Fruit fly (Drosophila melanogaster) whole organism, embryonic: ENCODE results near the gene Ttc26.

ENCODE experiments used
- BtbVII ChIP-seq: fragments of 200-800 bp; sonication (Bioruptor generic); optimal IDR thresholded peaks from 3 replicates; lab custom pipeline; 2017; ENCODE audit warnings: missing biosample characterization, mild to moderate bottlenecking, missing genetic modification characterization
- CG10321 ChIP-seq: fragments of 200-800 bp; sonication (Bioruptor generic); IDR thresholded peaks from 2 replicates; pipeline ENCODE4 v1.3.6; 2022; ENCODE audit warnings: missing biosample characterization, missing genetic modification characterization
- CG10462 ChIP-seq: fragments of 200-800 bp; sonication (Bioruptor generic); optimal IDR thresholded peaks from 2 replicates; lab custom pipeline; 2016; ENCODE audit warnings: missing biosample characterization, missing genetic modification characterization
- CG11456 ChIP-seq: fragments of 200-800 bp; sonication (Bioruptor generic); IDR thresholded peaks from 3 replicates; pipeline ENCODE4 v1.3.6; 2022; ENCODE audit warnings: missing biosample characterization, missing genetic modification characterization
- CG12299 ChIP-seq: fragments of 200-800 bp; sonication (Bioruptor generic); optimal IDR thresholded peaks from 2 replicates; lab custom pipeline; 2018; ENCODE audit warnings: missing biosample characterization, mild to moderate bottlenecking, missing genetic modification characterization
- CG13624 ChIP-seq: fragments of 200-800 bp; sonication (Bioruptor generic); optimal IDR thresholded peaks from 2 replicates; lab custom pipeline; 2016; ENCODE audit warnings: missing biosample characterization, missing genetic modification characterization
- CG15073 ChIP-seq: fragments of 200-800 bp; sonication (Bioruptor generic); optimal IDR thresholded peaks from 2 replicates; lab custom pipeline; 2016; ENCODE audit warnings: missing biosample characterization, missing genetic modification characterization
- CG15479 ChIP-seq: fragments of 200-800 bp; sonication (Bioruptor generic); optimal IDR thresholded peaks from 3 replicates; lab custom pipeline; 2019; ENCODE audit warnings: missing biosample characterization, mild to moderate bottlenecking, missing genetic modification characterization, moderate library complexity
- CG16779 ChIP-seq: fragments of 200-800 bp; sonication (Bioruptor generic); IDR thresholded peaks from 2 replicates; pipeline ENCODE4 v1.3.6; 2022; ENCODE audit warnings: missing biosample characterization, missing genetic modification characterization
- CG17612 ChIP-seq: fragments of 200-800 bp; sonication (Bioruptor generic); IDR thresholded peaks from 2 replicates; pipeline ENCODE4 v1.3.6; 2022; ENCODE audit warnings: missing biosample characterization, missing genetic modification characterization
- CG17802 ChIP-seq: fragments of 200-800 bp; sonication (Bioruptor generic); optimal IDR thresholded peaks from 2 replicates; lab custom pipeline; 2018; ENCODE audit warnings: missing biosample characterization, mild to moderate bottlenecking, missing genetic modification characterization, moderate library complexity
- CG31388 ChIP-seq: fragments of 200-800 bp; sonication (Bioruptor generic); optimal IDR thresholded peaks from 2 replicates; lab custom pipeline; 2016; ENCODE audit warnings: missing biosample characterization, missing genetic modification characterization
- CG3281 ChIP-seq: fragments of 200-800 bp; sonication (Bioruptor generic); optimal IDR thresholded peaks from 3 replicates; lab custom pipeline; 2017; ENCODE audit warnings: missing biosample characterization, mild to moderate bottlenecking, missing genetic modification characterization
- CG3847 ChIP-seq: fragments of 200-800 bp; sonication (Bioruptor generic); IDR thresholded peaks from 2 replicates; pipeline ENCODE4 v1.3.6; 2022; ENCODE audit warnings: missing biosample characterization, missing genetic modification characterization
- CG43689 ChIP-seq: fragments of 200-800 bp; sonication (Bioruptor generic); IDR thresholded peaks from 2 replicates; pipeline ENCODE4 v1.3.6; 2022; ENCODE audit warnings: missing biosample characterization, missing genetic modification characterization
- CG4820 ChIP-seq: fragments of 200-800 bp; sonication (Bioruptor generic); optimal IDR thresholded peaks from 3 replicates; lab custom pipeline; 2016; ENCODE audit warnings: missing biosample characterization, missing genetic modification characterization
- CG5245 ChIP-seq: fragments of 200-800 bp; sonication (Bioruptor generic); optimal IDR thresholded peaks from 3 replicates; lab custom pipeline; 2016; ENCODE audit warnings: missing biosample characterization, missing genetic modification characterization
- CG6175 ChIP-seq: fragments of 200-800 bp; sonication (Bioruptor generic); IDR thresholded peaks from 3 replicates; pipeline ENCODE4 v1.3.6; 2022; ENCODE audit warnings: missing biosample characterization, missing genetic modification characterization
- CG7786 ChIP-seq: fragments of 200-800 bp; sonication (Bioruptor generic); optimal IDR thresholded peaks from 2 replicates; lab custom pipeline; 2016; ENCODE audit warnings: missing biosample characterization, missing genetic modification characterization
- CG8089 ChIP-seq: fragments of 200-800 bp; sonication (Bioruptor generic); optimal IDR thresholded peaks from 3 replicates; lab custom pipeline; 2016; ENCODE audit warnings: missing biosample characterization, missing genetic modification characterization
- CG8924 ChIP-seq: fragments of 200-800 bp; optimal IDR thresholded peaks from 3 replicates; lab custom pipeline; 2019; ENCODE audit warnings: missing biosample characterization, mild to moderate bottlenecking, missing genetic modification characterization, moderate library complexity
- CG9437 ChIP-seq: fragments of 200-800 bp; sonication (Bioruptor generic); optimal IDR thresholded peaks from 2 replicates; lab custom pipeline; 2018; ENCODE audit warnings: missing biosample characterization, mild to moderate bottlenecking, missing genetic modification characterization
- D19B ChIP-seq: fragments of 200-800 bp; sonication (Bioruptor generic); optimal IDR thresholded peaks from 2 replicates; lab custom pipeline; 2017; ENCODE audit warnings: missing biosample characterization, mild to moderate bottlenecking, missing genetic modification characterization
- Dip2 ChIP-seq: fragments of 200-800 bp; sonication (Bioruptor generic); IDR thresholded peaks from 2 replicates; pipeline ENCODE4 v1.3.6; 2022; ENCODE audit warnings: missing biosample characterization, missing genetic modification characterization
- Doc2 ChIP-seq: fragments of 200-800 bp; sonication (Bioruptor generic); IDR thresholded peaks from 2 replicates; pipeline ENCODE4 v1.3.6; 2022; ENCODE audit warnings: missing biosample characterization, missing genetic modification characterization
- Ets65A ChIP-seq: fragments of 200-800 bp; sonication (Bioruptor generic); peaks from one replicate; lab custom pipeline; 2016; ENCODE audit warnings: missing biosample characterization, missing genetic modification characterization
- Hand ChIP-seq: fragments of 200-800 bp; sonication (Bioruptor generic); optimal IDR thresholded peaks from 2 replicates; lab custom pipeline; 2017; ENCODE audit warnings: mild to moderate bottlenecking, missing biosample characterization, missing genetic modification reagents, missing genetic modification characterization
- Hmr ChIP-seq: fragments of 200-800 bp; sonication (Bioruptor generic); optimal IDR thresholded peaks from 3 replicates; lab custom pipeline; 2017; ENCODE audit warnings: mild to moderate bottlenecking, missing biosample characterization, missing genetic modification reagents, missing genetic modification characterization
- Kr ChIP-seq: fragments of 200-800 bp; sonication (Bioruptor generic); optimal IDR thresholded peaks from 2 replicates; lab custom pipeline; 2017; ENCODE audit warnings: missing biosample characterization, mild to moderate bottlenecking, missing genetic modification characterization
- Mrtf ChIP-seq: fragments of 200-800 bp; sonication (Bioruptor generic); IDR thresholded peaks from 3 replicates; pipeline ENCODE4 v1.3.6; 2022; ENCODE audit warnings: missing biosample characterization, missing genetic modification characterization
- Pdp1 ChIP-seq, 2 experiments: fragments of 200-800 bp; sonication (Bioruptor generic); optimal IDR thresholded peaks; 3 replicates each; lab custom pipeline; 2016; ENCODE audit warnings: missing biosample characterization in 2 of 2, missing genetic modification characterization in 2 of 2, mild to moderate bottlenecking in 1 of 2, moderate library complexity in 1 of 2
- Scr ChIP-seq: fragments of 200-800 bp; sonication (Bioruptor generic); IDR thresholded peaks from 2 replicates; pipeline ENCODE4 v1.3.6; 2022; ENCODE audit warnings: missing biosample characterization, missing genetic modification characterization; ENCODE audit not compliant: partially characterized antibody
- Sox100B ChIP-seq: fragments of 200-800 bp; sonication (Bioruptor generic); optimal IDR thresholded peaks from 3 replicates; lab custom pipeline; 2018; ENCODE audit warnings: missing biosample characterization, mild to moderate bottlenecking, missing genetic modification characterization
- ase ChIP-seq: fragments of 200-800 bp; sonication (Bioruptor generic); IDR thresholded peaks from 3 replicates; pipeline ENCODE4 v1.3.6; 2022; ENCODE audit warnings: missing biosample characterization, missing genetic modification characterization
- az2 ChIP-seq: fragments of 200-800 bp; sonication (Bioruptor generic); optimal IDR thresholded peaks from 3 replicates; lab custom pipeline; 2016; ENCODE audit warnings: missing biosample characterization, missing genetic modification characterization
- btn ChIP-seq: fragments of 200-800 bp; sonication (Bioruptor generic); optimal IDR thresholded peaks from 2 replicates; lab custom pipeline; 2016; ENCODE audit warnings: missing biosample characterization, missing genetic modification characterization
- cg ChIP-seq: fragments of 200-800 bp; sonication (Bioruptor generic); optimal IDR thresholded peaks from 3 replicates; lab custom pipeline; 2019; ENCODE audit warnings: missing biosample characterization, mild to moderate bottlenecking, missing genetic modification characterization, moderate library complexity
- crol ChIP-seq: fragments of 200-800 bp; sonication (Bioruptor generic); IDR thresholded peaks from 2 replicates; pipeline ENCODE4 v1.3.6; 2022; ENCODE audit warnings: missing biosample characterization, missing genetic modification characterization
- dan ChIP-seq: fragments of 200-800 bp; sonication (Bioruptor generic); IDR thresholded peaks from 2 replicates; pipeline ENCODE4 v1.3.6; 2022; ENCODE audit warnings: missing biosample characterization, missing genetic modification characterization
- dm ChIP-seq: fragments of 200-800 bp; sonication (Bioruptor generic); optimal IDR thresholded peaks from 3 replicates; lab custom pipeline; 2016; ENCODE audit warnings: missing biosample characterization, missing genetic modification characterization
- emc ChIP-seq: fragments of 200-800 bp; sonication (Bioruptor generic); optimal IDR thresholded peaks from 2 replicates; lab custom pipeline; 2016; ENCODE audit warnings: missing biosample characterization, missing genetic modification characterization
- fd3F ChIP-seq: fragments of 200-800 bp; sonication (Bioruptor generic); optimal IDR thresholded peaks from 2 replicates; lab custom pipeline; 2018; ENCODE audit warnings: missing biosample characterization, mild to moderate bottlenecking, missing genetic modification characterization, moderate library complexity
- gcm2 ChIP-seq: fragments of 200-800 bp; sonication (Bioruptor generic); optimal IDR thresholded peaks from 2 replicates; lab custom pipeline; 2016; ENCODE audit warnings: missing biosample characterization, missing genetic modification characterization
- hb ChIP-seq: fragments of 200-800 bp; sonication (Bioruptor generic); IDR thresholded peaks from 3 replicates; pipeline ENCODE4 v1.3.6; 2022; ENCODE audit warnings: missing biosample characterization, missing genetic modification characterization; ENCODE audit not compliant: partially characterized antibody
- hbn ChIP-seq: fragments of 200-800 bp; sonication (Bioruptor generic); IDR thresholded peaks from 2 replicates; pipeline ENCODE4 v1.3.6; 2022; ENCODE audit warnings: missing biosample characterization, missing genetic modification characterization; ENCODE audit not compliant: partially characterized antibody
- lab ChIP-seq: fragments of 200-800 bp; sonication (Bioruptor generic); optimal IDR thresholded peaks from 3 replicates; lab custom pipeline; 2017; ENCODE audit warnings: missing biosample characterization, missing genetic modification characterization, mild to moderate bottlenecking, moderate library complexity, missing genetic modification reagents
- phol ChIP-seq: fragments of 200-800 bp; sonication (Bioruptor generic); optimal IDR thresholded peaks from 3 replicates; lab custom pipeline; 2018; ENCODE audit warnings: missing biosample characterization, mild to moderate bottlenecking, missing genetic modification characterization, moderate library complexity
- scrt ChIP-seq: fragments of 200-800 bp; sonication (Bioruptor generic); optimal IDR thresholded peaks from 2 replicates; lab custom pipeline; 2018; ENCODE audit warnings: missing biosample characterization, mild to moderate bottlenecking, missing genetic modification characterization, moderate library complexity
- sd ChIP-seq: fragments of 200-800 bp; sonication (Bioruptor generic); optimal IDR thresholded peaks from 3 replicates; lab custom pipeline; 2018; ENCODE audit warnings: missing biosample characterization, mild to moderate bottlenecking, missing genetic modification characterization, moderate library complexity
- so ChIP-seq: fragments of 200-800 bp; sonication (Bioruptor generic); IDR thresholded peaks from 3 replicates; pipeline ENCODE4 v1.3.6; 2022; ENCODE audit warnings: missing biosample characterization, missing genetic modification characterization
- stwl ChIP-seq: fragments of 200-800 bp; sonication (Bioruptor generic); optimal IDR thresholded peaks from 3 replicates; lab custom pipeline; 2018; ENCODE audit warnings: missing biosample characterization, mild to moderate bottlenecking, missing genetic modification characterization, moderate library complexity
- zen2 ChIP-seq: fragments of 200-800 bp; sonication (Bioruptor generic); IDR thresholded peaks from 3 replicates; pipeline ENCODE4 v1.3.6; 2022; ENCODE audit warnings: missing biosample characterization, missing genetic modification characterization; ENCODE audit not compliant: partially characterized antibody

Gene Ttc26

DNA sequence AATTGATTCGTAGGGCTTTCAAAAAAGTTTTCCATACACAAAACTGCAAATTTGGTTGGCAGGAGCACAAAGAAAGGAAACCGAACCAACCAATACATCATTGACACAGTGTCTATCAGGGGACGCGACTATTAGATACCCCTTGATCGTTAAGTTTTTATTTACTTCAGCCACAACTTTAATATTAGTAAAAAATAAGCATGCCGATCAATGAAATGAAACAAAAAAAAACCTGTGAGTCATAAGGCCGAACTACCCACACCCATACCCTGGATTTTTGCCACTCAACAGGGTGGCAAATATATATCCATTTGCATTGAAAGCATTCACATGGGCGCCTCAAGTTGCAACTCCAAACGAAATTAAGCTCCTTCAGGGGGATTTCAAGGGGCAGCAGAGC is 42.1 kb downstream of the Ttc26 start (continued):
- TF ChIP-seq CG9437 (GFP tag; lab: Kevin White, UChicago) (no peak), cg (GFP tag; lab: Kevin White, UChicago) (no peak), CG6175 (no peak), CG7786 (no peak), CG10462 (GFP tag; lab: Kevin White, UChicago) (no peak), az2 (GFP tag; lab: Kevin White, UChicago) (no peak), ase (GFP tag; lab: Robert Waterston, UW) (no peak), CG10321 (GFP tag; lab: Robert Waterston, UW) (no peak), CG13624 (no peak), crol (GFP tag; lab: Robert Waterston, UW) (no peak), hbn (GFP tag; lab: Robert Waterston, UW) (no peak), CG8089 (no peak), so (GFP tag; lab: Robert Waterston, UW) (no peak), zen2 (GFP tag; lab: Robert Waterston, UW) (no peak), Hmr (GFP tag; lab: Kevin White, UChicago) (no peak), CG11456 (GFP tag; lab: Robert Waterston, UW) (peak; percentile 57; the same call in 1 of the 3 replicates), CG15073 (GFP tag; lab: Kevin White, UChicago) (no peak), CG3281 (GFP tag; lab: Kevin White, UChicago) (no peak), CG3847 (no peak), dm (GFP tag; lab: Kevin White, UChicago) (no peak), fd3F (no peak), sd (tag; lab: Kevin White, UChicago) (no peak), BtbVII (GFP tag; lab: Kevin White, UChicago) (no peak), D19B (GFP tag; lab: Kevin White, UChicago) (peak; percentile 45), gcm2 (GFP tag; lab: Kevin White, UChicago) (no peak), lab (GFP tag; lab: Kevin White, UChicago) (no peak), scrt (GFP tag; lab: Kevin White, UChicago) (no peak), CG5245 (peak; percentile 1), btn (no peak), emc (GFP tag; lab: Kevin White, UChicago) (no peak), hb (GFP tag; lab: Robert Waterston, UW) (no peak), CG4820 (GFP tag; lab: Kevin White, UChicago) (peak; percentile 17), CG12299 (tag; lab: Kevin White, UChicago) (no peak), CG8924 (tag; lab: Kevin White, UChicago) (no peak), phol (tag; lab: Kevin White, UChicago) (peak; percentile 7), CG16779 (GFP tag; lab: Robert Waterston, UW) (no peak), Hand (GFP tag; lab: Kevin White, UChicago) (no peak), Scr (GFP tag; lab: Robert Waterston, UW) (no peak), dan (GFP tag; lab: Robert Waterston, UW) (peak; percentile 21; the same call in 1 of the 2 replicates), CG17802 (no peak), Kr (GFP tag; lab: Kevin White, UChicago) (no peak), stwl (tag; lab: Kevin White, UChicago) (no peak), Doc2 (GFP tag; lab: Robert Waterston, UW) (no peak), Ets65A (GFP tag; lab: Kevin White, UChicago) (peak; percentile 92), CG31388 (GFP tag; lab: Kevin White, UChicago) (no peak), CG43689 (no peak), Dip2 (no peak), CG17612 (GFP tag; lab: Robert Waterston, UW) (no peak), CG15479 (GFP tag; lab: Kevin White, UChicago) (no peak), Pdp1 (GFP tag; optimal IDR thresholded peaks at IDR 0.05; lab: Kevin White, UChicago) (peak in 1 of 2 experiments; percentile 2), Sox100B (GFP tag; lab: Kevin White, UChicago) (no peak), Mrtf (GFP tag; lab: Robert Waterston, UW) (no peak; the same call in 2 of the 3 replicates)
